Fruit fly (Drosophila melanogaster): ENCODE measurements around the gene Gr93a.

The Gr93a gene

DNA sequence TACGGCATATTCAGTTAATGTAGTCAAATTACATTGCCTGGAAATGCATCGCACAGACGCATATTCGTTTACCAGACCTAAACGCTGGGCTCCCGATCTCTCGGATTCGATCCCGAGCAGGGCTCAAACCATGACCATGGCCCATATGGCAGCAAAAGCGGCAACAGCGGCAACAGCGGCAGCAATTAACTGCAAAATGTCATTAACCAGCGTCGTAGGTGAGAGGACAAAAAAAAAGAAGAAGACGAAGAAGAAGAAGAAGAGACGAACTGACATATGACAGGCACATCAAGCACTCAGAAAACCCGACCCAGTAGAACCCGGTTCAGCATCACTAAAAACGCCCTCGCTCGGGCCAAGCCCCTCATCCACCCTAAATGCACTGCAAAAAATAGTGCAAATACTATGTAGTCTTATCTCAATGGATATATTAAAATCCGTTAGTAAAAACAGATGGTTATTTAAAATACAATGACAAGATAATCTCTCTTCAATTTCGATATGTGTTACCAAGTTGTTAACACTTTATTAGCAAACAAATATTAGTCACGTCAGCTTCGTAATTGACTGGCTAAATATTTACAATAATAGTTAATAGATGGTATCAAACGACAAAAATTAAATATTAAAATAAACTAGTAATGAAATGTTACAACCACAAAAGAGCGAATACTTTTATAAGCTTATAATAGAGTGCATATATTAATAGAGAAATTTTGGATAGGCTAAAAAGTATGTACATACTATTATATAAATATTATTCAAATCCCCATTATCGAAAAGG is 6.3 kb upstream of the Gr93a start:
- TF ChIP-seq insv (optimal IDR thresholded peaks at IDR 0.05) (no peak), h (optimal IDR thresholded peaks at IDR 0.05) (no peak), psq (optimal IDR thresholded peaks at IDR 0.05) (no peak), Myc (optimal IDR thresholded peaks at IDR 0.05) (no peak), ttk (optimal IDR thresholded peaks at IDR 0.05) (no peak), Sin3A (optimal IDR thresholded peaks at IDR 0.05) (no peak)

DNA sequence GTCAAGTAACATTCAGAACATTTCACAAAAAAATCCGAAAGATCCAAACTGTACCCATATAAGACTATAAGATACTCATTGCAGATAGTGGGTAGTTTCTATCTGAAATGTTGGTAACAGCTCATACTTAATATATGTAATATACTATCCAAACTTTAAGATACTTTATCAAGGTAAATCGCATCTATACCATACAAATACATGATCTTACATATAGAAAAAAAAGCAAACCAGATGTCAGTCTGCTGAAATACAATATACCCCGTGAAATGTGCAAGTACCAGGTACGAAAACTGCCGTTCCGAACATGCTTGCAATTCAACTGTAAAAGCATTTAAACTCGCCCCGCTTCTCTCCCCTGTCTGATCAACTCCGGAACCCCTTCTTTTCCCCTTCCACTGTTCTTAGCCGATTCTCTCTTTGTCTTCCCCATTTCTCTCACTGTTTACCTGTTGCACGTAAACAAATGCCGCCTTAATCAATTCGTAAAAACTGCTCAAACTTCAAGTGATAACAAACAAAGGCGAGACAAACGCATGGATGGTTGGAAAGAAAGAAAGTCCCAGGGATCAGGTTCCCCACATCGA is 4.8 kb upstream of the Gr93a start:
- TF ChIP-seq psq (optimal IDR thresholded peaks at IDR 0.05) (no peak), Myc (optimal IDR thresholded peaks at IDR 0.05) (no peak)

- no peak for TF ChIP-seq psq (optimal IDR thresholded peaks at IDR 0.05)
- no peak for TF ChIP-seq insv (optimal IDR thresholded peaks at IDR 0.05)
- no peak for TF ChIP-seq ttk (optimal IDR thresholded peaks at IDR 0.05)
- TF ChIP-seq h (optimal IDR thresholded peaks at IDR 0.05), result no peak
- TF ChIP-seq Myc (optimal IDR thresholded peaks at IDR 0.05), result no peak
- no peak for TF ChIP-seq Sin3A (optimal IDR thresholded peaks at IDR 0.05)
Measured at dm6 chr3R:21828040-21828526, 4.2 kb upstream of the Gr93a start.

DNA sequence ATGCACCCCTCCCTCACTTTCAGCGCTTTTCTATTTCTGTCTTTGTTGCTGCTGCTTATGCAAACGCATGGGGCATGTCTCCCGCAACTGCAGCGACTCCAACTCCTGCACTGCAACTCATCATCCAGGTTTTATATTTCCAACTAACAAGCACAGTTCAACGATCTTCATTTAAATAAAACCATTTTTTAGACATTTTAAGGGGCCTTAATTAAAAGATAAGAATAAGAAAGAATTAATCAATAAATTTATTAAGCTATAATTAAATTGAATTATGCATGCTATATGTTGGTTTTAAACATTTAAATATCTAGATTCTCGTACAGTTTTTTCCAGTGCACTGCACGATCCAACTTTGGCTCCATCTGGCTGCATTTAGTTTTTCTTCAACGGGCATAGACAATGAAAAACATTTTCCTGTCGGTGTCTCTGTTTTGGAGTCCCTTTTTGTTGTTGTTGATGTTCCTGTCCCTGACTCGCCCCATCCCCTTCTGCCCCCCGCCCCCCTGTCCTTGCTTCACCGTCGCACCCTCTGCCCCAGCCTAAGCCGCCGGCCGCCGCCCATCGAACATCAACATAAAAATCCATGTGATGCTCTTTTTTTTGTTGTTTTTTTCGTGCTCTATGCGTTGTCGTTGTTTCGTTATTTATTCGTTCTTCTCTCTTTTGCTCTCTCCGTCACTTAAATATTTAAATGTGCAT is 3.4 kb upstream of the Gr93a start:
- TF ChIP-seq ttk (optimal IDR thresholded peaks at IDR 0.05), result no peak
- TF ChIP-seq h (optimal IDR thresholded peaks at IDR 0.05), result no peak
- no peak for TF ChIP-seq psq (optimal IDR thresholded peaks at IDR 0.05)
- TF ChIP-seq Myc (optimal IDR thresholded peaks at IDR 0.05), result no peak
- TF ChIP-seq insv (optimal IDR thresholded peaks at IDR 0.05), result no peak
- no peak for TF ChIP-seq Sin3A (optimal IDR thresholded peaks at IDR 0.05)

- TF ChIP-seq insv (optimal IDR thresholded peaks at IDR 0.05) (no peak), h (optimal IDR thresholded peaks at IDR 0.05) (no peak), Sin3A (optimal IDR thresholded peaks at IDR 0.05) (no peak), Myc (optimal IDR thresholded peaks at IDR 0.05) (no peak), psq (optimal IDR thresholded peaks at IDR 0.05) (no peak), ttk (optimal IDR thresholded peaks at IDR 0.05) (no peak)
Measured at dm6 chr3R:21829487-21829957, 2.8 kb upstream of the Gr93a start.

DNA sequence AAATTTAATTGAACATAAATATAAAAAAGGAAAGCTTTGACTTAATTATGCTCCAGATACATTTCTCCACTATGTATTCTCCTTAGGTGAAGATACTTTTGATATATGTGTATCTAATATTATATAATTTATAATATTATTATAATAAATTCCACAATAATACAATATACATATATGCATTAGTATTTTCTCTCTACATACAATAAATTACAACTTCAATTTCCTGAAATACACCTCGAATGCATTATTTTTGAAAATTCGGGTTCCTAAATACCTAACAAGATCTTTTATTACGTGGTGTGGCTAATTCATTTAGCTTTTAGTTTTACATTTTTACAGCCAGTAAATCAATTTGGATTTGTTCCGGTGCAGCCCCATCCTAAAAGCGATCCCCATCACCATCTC is 2.0 kb upstream of the Gr93a start:
- TF ChIP-seq h (optimal IDR thresholded peaks at IDR 0.05) (no peak), ttk (optimal IDR thresholded peaks at IDR 0.05) (no peak), psq (optimal IDR thresholded peaks at IDR 0.05) (no peak), Myc (optimal IDR thresholded peaks at IDR 0.05) (no peak), Sin3A (optimal IDR thresholded peaks at IDR 0.05) (no peak), insv (optimal IDR thresholded peaks at IDR 0.05) (no peak)

DNA sequence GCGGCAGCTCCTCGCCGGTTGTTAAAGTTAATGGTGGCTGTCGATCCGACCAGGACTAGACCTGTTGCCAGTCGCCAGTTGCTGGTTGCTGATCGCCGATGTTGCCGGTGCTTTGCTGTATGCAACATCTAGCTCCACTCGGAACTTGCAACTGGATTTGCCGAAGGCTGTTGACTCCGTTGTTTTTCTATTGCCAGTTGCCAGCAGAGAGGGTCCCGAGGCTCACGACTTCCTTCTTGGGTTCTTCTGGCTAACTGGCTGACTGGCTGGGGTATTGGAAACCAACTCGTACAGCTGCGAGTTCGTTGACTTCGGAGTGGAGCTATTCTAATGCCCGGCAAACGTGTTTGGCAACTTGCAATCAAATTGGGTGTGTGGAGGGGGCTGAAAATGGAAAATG is 1.3 kb upstream of the Gr93a start:
- TF ChIP-seq h (optimal IDR thresholded peaks at IDR 0.05), result no peak
- no peak for TF ChIP-seq Myc (optimal IDR thresholded peaks at IDR 0.05)
- no peak for TF ChIP-seq insv (optimal IDR thresholded peaks at IDR 0.05)
- TF ChIP-seq Sin3A (optimal IDR thresholded peaks at IDR 0.05), result no peak
- TF ChIP-seq psq (optimal IDR thresholded peaks at IDR 0.05), result no peak
- no peak for TF ChIP-seq ttk (optimal IDR thresholded peaks at IDR 0.05)

DNA sequence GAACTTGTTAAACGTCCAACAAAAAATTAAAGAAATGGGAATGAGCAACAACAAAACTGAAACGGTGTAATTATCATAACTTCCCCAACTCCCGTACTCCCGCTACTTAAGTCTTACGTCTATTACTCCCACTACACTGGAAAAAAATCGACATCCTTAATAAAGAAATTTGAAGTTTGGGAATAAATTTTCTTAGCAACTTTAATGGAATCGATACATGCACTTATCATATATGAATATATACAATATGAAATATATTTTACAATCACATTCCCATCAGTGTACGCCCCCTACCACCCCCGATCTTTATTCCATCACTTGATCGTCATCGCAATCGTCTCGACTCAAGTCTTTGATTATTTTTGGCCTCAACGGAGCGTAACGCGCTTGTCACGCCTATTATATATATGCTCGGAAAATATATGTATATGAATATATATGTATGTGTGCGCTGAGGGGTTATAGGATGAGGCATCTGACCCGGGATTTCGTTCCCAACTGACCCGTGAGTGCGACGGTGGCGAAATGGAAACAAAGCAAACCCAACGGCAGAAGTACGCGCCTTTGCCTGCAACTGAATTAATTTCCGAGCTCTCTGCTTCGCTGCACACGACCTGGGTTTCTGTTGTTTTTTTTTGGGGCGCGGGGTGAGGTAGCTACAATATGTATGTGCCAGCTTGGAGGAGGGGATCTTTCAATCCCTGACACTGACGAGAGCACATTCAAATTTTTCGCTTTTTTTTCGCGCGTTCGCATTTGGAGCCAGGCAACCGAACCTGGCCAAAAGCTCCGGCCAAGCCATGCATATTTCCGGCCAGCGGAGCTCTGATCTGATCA is 2.1 kb downstream of the Gr93a start:
- no peak for TF ChIP-seq h (optimal IDR thresholded peaks at IDR 0.05)

- TF ChIP-seq h (optimal IDR thresholded peaks at IDR 0.05), result no peak
Measured at dm6 chr3R:21835388-21836200, 3.3 kb downstream of the Gr93a start.

dm6 chr3R:21836201-21836504 is 3.9 kb downstream of the Gr93a start:
- no peak for TF ChIP-seq psq (optimal IDR thresholded peaks at IDR 0.05)
- no peak for TF ChIP-seq h (optimal IDR thresholded peaks at IDR 0.05)
- no peak for TF ChIP-seq ttk (optimal IDR thresholded peaks at IDR 0.05)
- no peak for TF ChIP-seq Sin3A (optimal IDR thresholded peaks at IDR 0.05)
- no peak for TF ChIP-seq insv (optimal IDR thresholded peaks at IDR 0.05)
- TF ChIP-seq Myc (optimal IDR thresholded peaks at IDR 0.05), result no peak

DNA sequence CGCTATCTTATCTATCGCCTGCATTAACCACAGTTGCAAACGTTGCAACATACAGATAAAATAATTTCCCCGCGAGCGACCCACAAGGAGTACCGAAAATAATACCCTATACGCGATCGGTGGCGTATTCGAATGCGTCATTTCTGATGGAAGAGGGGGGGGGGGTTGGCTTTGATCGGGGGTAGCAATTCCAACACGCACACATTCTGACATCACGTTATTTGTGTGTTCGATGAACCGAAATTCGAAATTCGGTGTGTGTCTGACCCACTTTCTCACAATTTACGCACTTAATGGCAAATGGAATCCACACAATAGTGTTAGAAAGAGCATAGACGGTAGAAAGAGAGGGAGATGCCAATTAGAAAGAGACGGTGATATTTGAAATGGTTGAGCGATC is 4.3 kb downstream of the Gr93a start:
- TF ChIP-seq Myc (optimal IDR thresholded peaks at IDR 0.05), result no peak
- no peak for TF ChIP-seq ttk (optimal IDR thresholded peaks at IDR 0.05)
- TF ChIP-seq h (optimal IDR thresholded peaks at IDR 0.05), result no peak
- TF ChIP-seq insv (optimal IDR thresholded peaks at IDR 0.05), result no peak
- no peak for TF ChIP-seq psq (optimal IDR thresholded peaks at IDR 0.05)
- no peak for TF ChIP-seq Sin3A (optimal IDR thresholded peaks at IDR 0.05)

All from Kc167 (cell line).